Fruit fly (Drosophila melanogaster) whole organism, embryonic: Measurements from ENCODE around the gene CG43136.

Source experiments
- ATbp ChIP-seq: fragments of 200-800 bp; sonication (Bioruptor generic); optimal IDR thresholded peaks from 2 replicates; lab custom pipeline; 2017; ENCODE audit warnings: missing biosample characterization, mild to moderate bottlenecking, missing genetic modification characterization, missing genetic modification reagents
- Antp ChIP-seq: fragments of 200-800 bp; sonication (Bioruptor generic); optimal IDR thresholded peaks from 3 replicates; lab custom pipeline; 2016; ENCODE audit warnings: missing biosample characterization, missing genetic modification characterization
- Atf3 ChIP-seq: fragments of 200-800 bp; sonication (Bioruptor generic); optimal IDR thresholded peaks from 3 replicates; lab custom pipeline; 2016; ENCODE audit warnings: missing biosample characterization, missing genetic modification characterization
- CG10321 ChIP-seq: fragments of 200-800 bp; sonication (Bioruptor generic); IDR thresholded peaks from 2 replicates; pipeline ENCODE4 v1.3.6; 2022; ENCODE audit warnings: missing biosample characterization, missing genetic modification characterization
- CG12236 ChIP-seq: fragments of 200-800 bp; sonication (Bioruptor generic); optimal IDR thresholded peaks from 2 replicates; lab custom pipeline; 2016; ENCODE audit warnings: missing biosample characterization, missing genetic modification characterization
- CG12299 ChIP-seq: fragments of 200-800 bp; sonication (Bioruptor generic); optimal IDR thresholded peaks from 2 replicates; lab custom pipeline; 2018; ENCODE audit warnings: missing biosample characterization, mild to moderate bottlenecking, missing genetic modification characterization
- CG13424 ChIP-seq: fragments of 200-800 bp; sonication (Bioruptor generic); optimal IDR thresholded peaks from 2 replicates; lab custom pipeline; 2019; ENCODE audit warnings: missing biosample characterization, mild to moderate bottlenecking, missing genetic modification characterization, moderate library complexity
- CG13775 ChIP-seq: fragments of 200-800 bp; sonication (Bioruptor generic); optimal IDR thresholded peaks from 3 replicates; lab custom pipeline; 2017; ENCODE audit warnings: missing biosample characterization, mild to moderate bottlenecking, missing genetic modification characterization
- CG1529 ChIP-seq: fragments of 200-800 bp; sonication (Bioruptor generic); optimal IDR thresholded peaks from 3 replicates; lab custom pipeline; 2018; ENCODE audit warnings: missing biosample characterization, missing genetic modification characterization
- CG15696 ChIP-seq: fragments of 200-800 bp; sonication (Bioruptor generic); optimal IDR thresholded peaks from 2 replicates; lab custom pipeline; 2019; ENCODE audit warnings: missing biosample characterization, mild to moderate bottlenecking, missing genetic modification characterization, moderate library complexity
- CG1647 ChIP-seq: fragments of 200-800 bp; sonication (Bioruptor generic); optimal IDR thresholded peaks from 3 replicates; lab custom pipeline; 2016; ENCODE audit warnings: missing biosample characterization, missing genetic modification characterization
- CG16815 ChIP-seq: fragments of 200-800 bp; sonication (Bioruptor generic); optimal IDR thresholded peaks from 3 replicates; lab custom pipeline; 2017; ENCODE audit warnings: missing biosample characterization, mild to moderate bottlenecking, missing genetic modification characterization
- CG17568 ChIP-seq: fragments of 200-800 bp; sonication (Bioruptor generic); optimal IDR thresholded peaks from 2 replicates; lab custom pipeline; 2018; ENCODE audit warnings: missing biosample characterization, mild to moderate bottlenecking, missing genetic modification characterization, moderate library complexity
- CG17612 ChIP-seq: fragments of 200-800 bp; sonication (Bioruptor generic); IDR thresholded peaks from 2 replicates; pipeline ENCODE4 v1.3.6; 2022; ENCODE audit warnings: missing biosample characterization, missing genetic modification characterization
- CG17829 ChIP-seq: fragments of 200-800 bp; optimal IDR thresholded peaks from 2 replicates; lab custom pipeline; 2019; ENCODE audit warnings: missing biosample characterization, mild to moderate bottlenecking, missing genetic modification characterization, moderate library complexity
- CG2129 ChIP-seq: fragments of 200-800 bp; sonication (Bioruptor generic); IDR thresholded peaks from 2 replicates; pipeline ENCODE4 v1.3.6; 2022; ENCODE audit warnings: missing biosample characterization, missing genetic modification characterization; ENCODE audit not compliant: partially characterized antibody
- CG2889 ChIP-seq: fragments of 200-800 bp; sonication (Bioruptor generic); IDR thresholded peaks from 3 replicates; pipeline ENCODE4 v1.3.6; 2022; ENCODE audit warnings: missing biosample characterization, missing genetic modification characterization
- CG32767 ChIP-seq: fragments of 200-800 bp; sonication (Bioruptor generic); IDR thresholded peaks from 2 replicates; pipeline ENCODE4 v1.3.6; 2022; ENCODE audit warnings: missing biosample characterization, missing genetic modification characterization
- CG33213 ChIP-seq: fragments of 200-800 bp; sonication (Bioruptor generic); optimal IDR thresholded peaks from 3 replicates; lab custom pipeline; 2016; ENCODE audit warnings: missing biosample characterization, missing genetic modification characterization
- CG4328 ChIP-seq: fragments of 200-800 bp; sonication (Bioruptor generic); optimal IDR thresholded peaks from 3 replicates; lab custom pipeline; 2017; ENCODE audit warnings: missing biosample characterization, missing genetic modification reagents, missing genetic modification characterization
- CG4404 ChIP-seq: fragments of 200-800 bp; sonication (Bioruptor generic); IDR thresholded peaks from 2 replicates; pipeline ENCODE4 v1.3.6; 2022; ENCODE audit warnings: missing biosample characterization, missing genetic modification characterization
- CG4854 ChIP-seq: fragments of 200-800 bp; sonication (Bioruptor generic); optimal IDR thresholded peaks from 2 replicates; lab custom pipeline; 2016; ENCODE audit warnings: missing biosample characterization, missing genetic modification characterization, inconsistent platforms
- CG6254 ChIP-seq: fragments of 200-800 bp; sonication (Bioruptor generic); optimal IDR thresholded peaks from 3 replicates; lab custom pipeline; 2017; ENCODE audit warnings: mild to moderate bottlenecking, missing biosample characterization, missing genetic modification reagents, missing genetic modification characterization
- CG6683 ChIP-seq: fragments of 200-800 bp; sonication (Bioruptor generic); optimal IDR thresholded peaks from 2 replicates; lab custom pipeline; 2017; ENCODE audit warnings: missing biosample characterization, mild to moderate bottlenecking, missing genetic modification characterization, missing genetic modification reagents
- CG6765 ChIP-seq: fragments of 200-800 bp; sonication (Bioruptor generic); optimal IDR thresholded peaks from 3 replicates; lab custom pipeline; 2017; ENCODE audit warnings: missing biosample characterization, mild to moderate bottlenecking, missing genetic modification characterization
- CkIIα-i1 ChIP-seq: fragments of 200-800 bp; sonication (Bioruptor generic); IDR thresholded peaks from 2 replicates; pipeline ENCODE4 v1.3.6; 2022; ENCODE audit warnings: missing biosample characterization, missing genetic modification characterization
- D19B ChIP-seq: fragments of 200-800 bp; sonication (Bioruptor generic); optimal IDR thresholded peaks from 2 replicates; lab custom pipeline; 2017; ENCODE audit warnings: missing biosample characterization, mild to moderate bottlenecking, missing genetic modification characterization
- Ets65A ChIP-seq: fragments of 200-800 bp; sonication (Bioruptor generic); peaks from one replicate; lab custom pipeline; 2016; ENCODE audit warnings: missing biosample characterization, missing genetic modification characterization
- Gsc ChIP-seq: fragments of 200-800 bp; sonication (Bioruptor generic); IDR thresholded peaks from 2 replicates; pipeline ENCODE4 v1.3.6; 2022; ENCODE audit warnings: missing biosample characterization, missing genetic modification characterization
- H2.0 ChIP-seq: fragments of 200-800 bp; sonication (Bioruptor generic); IDR thresholded peaks from 2 replicates; pipeline ENCODE4 v1.3.6; 2022; ENCODE audit warnings: missing biosample characterization, missing genetic modification characterization
- Hr3 ChIP-seq: fragments of 200-800 bp; sonication (Bioruptor generic); optimal IDR thresholded peaks from 3 replicates; lab custom pipeline; 2016; ENCODE audit warnings: missing biosample characterization, missing genetic modification characterization
- Side ChIP-seq: fragments of 200-800 bp; sonication (Bioruptor generic); optimal IDR thresholded peaks from 2 replicates; lab custom pipeline; 2016; ENCODE audit warnings: missing biosample characterization, missing genetic modification characterization
- Sox100B ChIP-seq: fragments of 200-800 bp; sonication (Bioruptor generic); optimal IDR thresholded peaks from 3 replicates; lab custom pipeline; 2018; ENCODE audit warnings: missing biosample characterization, mild to moderate bottlenecking, missing genetic modification characterization
- Sox102F ChIP-seq: fragments of 200-800 bp; sonication (Bioruptor generic); optimal IDR thresholded peaks from 2 replicates; lab custom pipeline; 2018; ENCODE audit warnings: missing biosample characterization, mild to moderate bottlenecking, missing genetic modification characterization, moderate library complexity
- YL-1 ChIP-seq: fragments of 200-800 bp; sonication (Bioruptor generic); optimal IDR thresholded peaks from 3 replicates; lab custom pipeline; 2017; ENCODE audit warnings: missing biosample characterization, mild to moderate bottlenecking, missing genetic modification characterization
- aop ChIP-seq: fragments of 200-800 bp; sonication (Bioruptor generic); IDR thresholded peaks from 2 replicates; pipeline ENCODE4 v1.3.6; 2022; ENCODE audit warnings: missing biosample characterization, missing genetic modification characterization
- chif ChIP-seq, 2 experiments: fragments of 200-800 bp; sonication (Bioruptor generic); optimal IDR thresholded peaks; 3 replicates each; lab custom pipeline; 2016; ENCODE audit warnings: missing biosample characterization in 2 of 2, missing genetic modification characterization in 2 of 2
- cwo ChIP-seq: fragments of 200-800 bp; sonication (Bioruptor generic); optimal IDR thresholded peaks from 3 replicates; lab custom pipeline; 2017; ENCODE audit warnings: missing biosample characterization, missing genetic modification characterization, mild to moderate bottlenecking, moderate library complexity, missing genetic modification reagents
- dan ChIP-seq: fragments of 200-800 bp; sonication (Bioruptor generic); IDR thresholded peaks from 2 replicates; pipeline ENCODE4 v1.3.6; 2022; ENCODE audit warnings: missing biosample characterization, missing genetic modification characterization
- dmrt11E ChIP-seq: fragments of 200-800 bp; sonication (Bioruptor generic); optimal IDR thresholded peaks from 3 replicates; lab custom pipeline; 2018; ENCODE audit warnings: missing biosample characterization, mild to moderate bottlenecking, missing genetic modification characterization, moderate library complexity
- gfzf ChIP-seq: fragments of 200-800 bp; sonication (Bioruptor generic); optimal IDR thresholded peaks from 2 replicates; lab custom pipeline; 2016; ENCODE audit warnings: missing biosample characterization, mild to moderate bottlenecking, missing genetic modification characterization, moderate library complexity
- gt ChIP-seq: fragments of 200-800 bp; sonication (Bioruptor generic); IDR thresholded peaks from 2 replicates; pipeline ENCODE4 v1.3.6; 2022; ENCODE audit warnings: missing biosample characterization, missing genetic modification characterization
- jumu ChIP-seq: fragments of 200-800 bp; sonication (Bioruptor generic); optimal IDR thresholded peaks from 3 replicates; lab custom pipeline; 2016; ENCODE audit warnings: missing biosample characterization, missing genetic modification characterization
- nau ChIP-seq: fragments of 200-800 bp; sonication (Bioruptor generic); optimal IDR thresholded peaks from 3 replicates; lab custom pipeline; 2017; ENCODE audit warnings: missing biosample characterization, mild to moderate bottlenecking, missing genetic modification characterization, missing genetic modification reagents
- pan ChIP-seq, 4 experiments: fragments of >200 bp in 3 of 4; fragments of 200-800 bp in 1 of 4; sonication (Bioruptor generic) in 1 of 4; optimal IDR thresholded peaks in 3 of 4; IDR thresholded peaks in 1 of 4; 2 replicates each; pipeline versions ENCODE4 v1.3.6 to Lab custom; 2017 to 2022; ENCODE audit warnings: missing biosample characterization in 2 of 4, missing genetic modification characterization in 2 of 4, mixed read lengths in 1 of 4
- salm ChIP-seq: fragments of 200-800 bp; sonication (Bioruptor generic); optimal IDR thresholded peaks from 2 replicates; lab custom pipeline; 2018; ENCODE audit warnings: missing biosample characterization, mild to moderate bottlenecking, missing genetic modification characterization
- slbo ChIP-seq: fragments of 200-800 bp; sonication (Bioruptor generic); IDR thresholded peaks from 2 replicates; pipeline ENCODE4 v1.3.6; 2022; ENCODE audit warnings: missing biosample characterization, missing genetic modification characterization
- sug ChIP-seq: fragments of 200-800 bp; optimal IDR thresholded peaks from 2 replicates; lab custom pipeline; 2019; ENCODE audit warnings: missing biosample characterization, mild to moderate bottlenecking, missing genetic modification characterization, moderate library complexity
- yki ChIP-seq: fragments of >200 bp; optimal IDR thresholded peaks from 3 replicates; lab custom pipeline; 2018

The CG43136 gene

DNA sequence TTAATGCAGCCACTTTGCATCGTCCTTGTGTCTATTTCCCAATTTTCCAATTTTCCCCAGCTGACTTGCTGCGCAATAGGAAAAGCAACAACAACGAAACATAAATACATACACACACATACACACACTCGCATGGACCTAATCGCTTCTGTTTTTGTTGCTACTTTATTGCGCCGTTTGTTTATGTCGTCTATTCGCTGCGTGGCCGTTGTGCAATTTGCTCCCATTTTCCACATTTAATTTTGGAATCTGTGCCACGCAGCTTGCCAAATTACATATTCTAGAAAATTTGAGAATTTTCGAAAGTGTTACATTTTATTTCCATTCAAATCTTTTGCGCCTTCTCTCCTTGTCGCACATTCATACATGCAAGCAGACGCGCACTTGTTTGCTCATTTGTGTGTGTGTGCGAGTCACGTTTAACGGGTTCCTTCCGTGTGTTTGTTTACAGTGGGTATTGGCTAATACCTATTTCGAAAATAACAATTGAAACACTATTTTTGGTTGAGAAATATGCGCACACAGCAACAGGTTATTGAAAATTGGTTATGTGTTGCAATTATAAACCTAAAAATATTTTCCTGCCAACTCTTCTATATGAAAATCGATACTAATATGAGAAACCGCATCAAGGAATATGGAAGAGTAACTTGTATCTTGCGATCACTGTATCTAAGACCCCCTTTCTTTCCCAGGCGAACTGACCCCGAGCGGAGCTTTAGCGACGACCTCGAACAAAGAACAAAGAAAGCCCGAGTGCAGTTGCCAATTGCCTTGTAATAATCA lies 26.8 kb downstream of the CG43136 start (continued):
- peak; percentile 40 for TF ChIP-seq nau
- TF ChIP-seq CG17568 (GFP tag; lab: Kevin White, UChicago) = no peak
- no peak for TF ChIP-seq salm
- no peak for TF ChIP-seq CG17612 (GFP tag; lab: Robert Waterston, UW)
- no peak for TF ChIP-seq CG1647
- no peak for TF ChIP-seq CG6254 (GFP tag; lab: Kevin White, UChicago)
- TF ChIP-seq YL-1 = peak; percentile 74
- peak; percentile 14 for TF ChIP-seq Antp
- no peak for TF ChIP-seq jumu (GFP tag; lab: Kevin White, UChicago)
- no peak for TF ChIP-seq Gsc (GFP tag; lab: Robert Waterston, UW)
- TF ChIP-seq cwo (GFP tag; lab: Kevin White, UChicago) = peak; percentile 97
- TF ChIP-seq CG6683 = peak; percentile 21
- TF ChIP-seq chif (GFP tag; optimal IDR thresholded peaks at IDR 0.05; lab: Kevin White, UChicago) = peak in 1 of 2 experiments; percentile 35
- no peak for TF ChIP-seq CG4404
- TF ChIP-seq sug (tag; lab: Kevin White, UChicago) = peak; percentile 59
- peak; percentile 36 for TF ChIP-seq Hr3 (GFP tag; lab: Kevin White, UChicago)
- TF ChIP-seq yki = no peak
- TF ChIP-seq ATbp (GFP tag; lab: Kevin White, UChicago) = peak; percentile 48
- TF ChIP-seq Sox102F (GFP tag; lab: Kevin White, UChicago) = peak; percentile 52
- TF ChIP-seq CG17829 (tag; lab: Kevin White, UChicago) = peak; percentile 39
- TF ChIP-seq CG33213 (GFP tag; lab: Kevin White, UChicago) = peak; percentile 20
- peak; percentile 3 for TF ChIP-seq dmrt11E (tag; lab: Kevin White, UChicago)
- no peak for TF ChIP-seq gfzf
- TF ChIP-seq gt (GFP tag; lab: Robert Waterston, UW) = no peak
- no peak for TF ChIP-seq aop (GFP tag; lab: Robert Waterston, UW)
- no peak for TF ChIP-seq pan (optimal IDR thresholded peaks at IDR 0.05; lab: Kevin White, UChicago)
- peak in 1 of 2 experiments; percentile 40 for TF ChIP-seq pan (GFP tag; optimal IDR thresholded peaks at IDR 0.05 in 1 of 2, IDR thresholded peaks at IDR 0.05 in 1 of 2)
- TF ChIP-seq CG2889 = no peak
- peak; percentile 58 for TF ChIP-seq CG13424
- peak; percentile 30 for TF ChIP-seq CG6765
- no peak for TF ChIP-seq dan
- TF ChIP-seq Side (GFP tag; lab: Kevin White, UChicago) = no peak
- no peak for TF ChIP-seq CkIIα-i1 (GFP tag; lab: Robert Waterston, UW)
- peak; percentile 27 for TF ChIP-seq D19B (GFP tag; lab: Kevin White, UChicago)
- TF ChIP-seq CG16815 = peak; percentile 13
- no peak for TF ChIP-seq CG12236 (GFP tag; lab: Kevin White, UChicago)
- peak; percentile 8 for TF ChIP-seq CG13775 (GFP tag; lab: Kevin White, UChicago)
- no peak for TF ChIP-seq CG1529 (GFP tag; lab: Kevin White, UChicago)
- no peak for TF ChIP-seq CG2129 (GFP tag; lab: Robert Waterston, UW)
- peak; percentile 34 for TF ChIP-seq CG4328
- TF ChIP-seq CG10321 (GFP tag; lab: Robert Waterston, UW) = no peak
- TF ChIP-seq Sox100B = peak; percentile 33
- peak; percentile 27 for TF ChIP-seq CG4854
- TF ChIP-seq slbo (GFP tag; lab: Robert Waterston, UW) = peak; percentile 52
- TF ChIP-seq CG15696 (tag; lab: Kevin White, UChicago) = peak; percentile 31
- TF ChIP-seq Atf3 (GFP tag; lab: Kevin White, UChicago) = no peak
- no peak for TF ChIP-seq H2.0 (GFP tag; lab: Robert Waterston, UW)
- no peak for TF ChIP-seq Ets65A (GFP tag; lab: Kevin White, UChicago)
- no peak for TF ChIP-seq CG32767 (GFP tag; lab: Robert Waterston, UW)
- TF ChIP-seq CG12299 = peak; percentile 4
